Worm (Caenorhabditis elegans): ENCODE data around the gene jud-4.
A peak's percentile ranks its signal among the peaks of the same experiment; 100 is the strongest.

Gene jud-4

ce11 chrX:15297396-15297827 is 13.5 kb downstream of the jud-4 start (continued):
- TF ChIP-seq akir-1 (GFP tag; optimal IDR thresholded peaks at IDR 0.05) (no peak), lin-35 (GFP tag; optimal IDR thresholded peaks at IDR 0.05) (peak in 1 of 3 experiments; percentile 64), T26A5.8 (tag; optimal IDR thresholded peaks at IDR 0.05) (peak; percentile 28), unc-130 (GFP tag; optimal IDR thresholded peaks at IDR 0.05) (peak; percentile 62), ceh-58 (GFP tag; IDR thresholded peaks at IDR 0.05) (no peak), Y95B8A.8 (GFP tag; IDR thresholded peaks at IDR 0.05) (no peak), snpc-1.1 (tag; optimal IDR thresholded peaks at IDR 0.05; ENCODE audit: insufficient read depth) (peak; percentile 84), efl-1 (GFP tag; optimal IDR thresholded peaks at IDR 0.05) (no peak), C06A6.2 (GFP tag; conservative IDR thresholded peaks at IDR 0.05) (no peak), tlf-1 (GFP tag; optimal IDR thresholded peaks at IDR 0.05) (peak; percentile 24), egl-44 (GFP tag; IDR thresholded peaks at IDR 0.05) (peak; percentile 42; the same call in 1 of the 2 replicates), sptf-2 (GFP tag; optimal IDR thresholded peaks at IDR 0.05) (no peak), F52B5.7 (tag; optimal IDR thresholded peaks at IDR 0.05) (peak; percentile 45), B0019.2 (GFP tag; conservative IDR thresholded peaks at IDR 0.05) (no peak), nhr-27 (tag; optimal IDR thresholded peaks at IDR 0.05) (peak; percentile 67), F23B12.7 (tag; optimal IDR thresholded peaks at IDR 0.05; ENCODE audit: insufficient read depth) (peak; percentile 29), F39B2.1 (GFP tag; IDR thresholded peaks at IDR 0.05) (no peak), gei-17 (GFP tag; optimal IDR thresholded peaks at IDR 0.05) (peak; percentile 41), Y67H2A.10 (GFP tag; conservative IDR thresholded peaks at IDR 0.05) (no peak), nhr-120 (GFP tag; IDR thresholded peaks at IDR 0.05) (0 out of 2 replicates have a peak, but pooled peaks have one; percentile 30), tbp1 (GFP tag; optimal IDR thresholded peaks at IDR 0.05) (peak; percentile 92), D2030.7 (GFP tag; IDR thresholded peaks at IDR 0.05) (peak; percentile 85), xnd-1 (tag; optimal IDR thresholded peaks at IDR 0.05) (no peak), somi-1 (GFP tag; optimal IDR thresholded peaks at IDR 0.05) (peak; percentile 41), cebp-2 (GFP tag; IDR thresholded peaks at IDR 0.05) (no peak), ztf-26 (tag; optimal IDR thresholded peaks at IDR 0.05) (peak; percentile 50), Y53G8AR.9 (GFP tag; conservative IDR thresholded peaks at IDR 0.05) (no peak), B0035.1 (tag; optimal IDR thresholded peaks at IDR 0.05) (peak; percentile 78), F10E7.11 (tag; optimal IDR thresholded peaks at IDR 0.05) (peak; percentile 28), sea-2 (GFP tag; IDR thresholded peaks at IDR 0.05) (no peak), rpc-1 (optimal IDR thresholded peaks at IDR 0.05) (peak; percentile 96), rpc-1 (tag; optimal IDR thresholded peaks at IDR 0.05) (peak; percentile 98), let-526 (GFP tag; IDR thresholded peaks at IDR 0.05) (no peak), lag-1 (GFP tag; IDR thresholded peaks at IDR 0.05) (no peak), dpff-1 (tag; optimal IDR thresholded peaks at IDR 0.05) (peak; percentile 9), F57C9.4 (tag; optimal IDR thresholded peaks at IDR 0.05) (no peak), ztf-18 (tag; optimal IDR thresholded peaks at IDR 0.05) (peak; percentile 79), F33H1.4 (GFP tag; IDR thresholded peaks at IDR 0.05) (no peak), cebp-1 (GFP tag; IDR thresholded peaks at IDR 0.05) (no peak), cebp-1 (tag; optimal IDR thresholded peaks at IDR 0.05) (no peak), ets-4 (GFP tag; optimal IDR thresholded peaks at IDR 0.05) (peak; percentile 0), mes-4 (tag; optimal IDR thresholded peaks at IDR 0.05) (peak; percentile 84), ceh-91 (GFP tag; IDR thresholded peaks at IDR 0.05) (no peak), C17E4.6 (GFP tag; IDR thresholded peaks at IDR 0.05) (no peak), chd-7 (tag; optimal IDR thresholded peaks at IDR 0.05) (peak; percentile 71), K12H6.12 (tag; optimal IDR thresholded peaks at IDR 0.05) (no peak), lin-26 (GFP tag; IDR thresholded peaks at IDR 0.05) (peak; percentile 95), pha-4 (tag; optimal IDR thresholded peaks at IDR 0.05) (no peak), nhr-179 (tag; optimal IDR thresholded peaks at IDR 0.05) (peak; percentile 76), fkh-3 (tag; optimal IDR thresholded peaks at IDR 0.05) (peak; percentile 56)
